Fruit fly (Drosophila melanogaster) whole organism, prepupa: ENCODE measurements around the gene CG15330.

Experiments used
- Blimp-1 ChIP-seq: fragments of 200-800 bp; sonication (Bioruptor generic); optimal IDR thresholded peaks from 3 replicates; lab custom pipeline; 2017; ENCODE audit warnings: missing biosample characterization, missing genetic modification characterization, mild to moderate bottlenecking, moderate library complexity, missing genetic modification reagents
- CG10631 ChIP-seq: fragments of 200-800 bp; sonication (Bioruptor generic); optimal IDR thresholded peaks from 2 replicates; lab custom pipeline; 2016; ENCODE audit warnings: missing biosample characterization, missing genetic modification characterization
- CG10669 ChIP-seq: fragments of 200-800 bp; sonication (Bioruptor generic); optimal IDR thresholded peaks from 3 replicates; lab custom pipeline; 2018; ENCODE audit warnings: missing biosample characterization, mild to moderate bottlenecking, missing genetic modification characterization, moderate library complexity
- CG11762 ChIP-seq: fragments of 200-800 bp; sonication (Bioruptor generic); optimal IDR thresholded peaks from 3 replicates; lab custom pipeline; 2016; ENCODE audit warnings: missing biosample characterization, missing genetic modification characterization; ENCODE audit not compliant: insufficient read depth
- CG15336 ChIP-seq: fragments of 200-800 bp; sonication (Bioruptor generic); IDR thresholded peaks from 2 replicates; pipeline ENCODE4 v1.3.6; 2022; ENCODE audit warnings: missing biosample characterization, missing genetic modification characterization
- CG16779 ChIP-seq: fragments of 200-800 bp; sonication (Bioruptor generic); optimal IDR thresholded peaks from 3 replicates; lab custom pipeline; 2017; ENCODE audit warnings: missing biosample characterization, mild to moderate bottlenecking, missing genetic modification characterization
- CG3032 ChIP-seq: fragments of 200-800 bp; optimal IDR thresholded peaks from 2 replicates; lab custom pipeline; 2019; ENCODE audit warnings: missing biosample characterization, mild to moderate bottlenecking, missing genetic modification characterization, moderate library complexity
- CG31627 ChIP-seq: fragments of 200-800 bp; sonication (Bioruptor generic); optimal IDR thresholded peaks from 3 replicates; lab custom pipeline; 2016; ENCODE audit warnings: missing biosample characterization, missing genetic modification characterization
- CG32006 ChIP-seq: fragments of 200-800 bp; sonication (Bioruptor generic); optimal IDR thresholded peaks from 3 replicates; lab custom pipeline; 2017; ENCODE audit warnings: missing biosample characterization, mild to moderate bottlenecking, missing genetic modification characterization
- CG34406 ChIP-seq: fragments of 200-800 bp; sonication (Bioruptor generic); optimal IDR thresholded peaks from 3 replicates; lab custom pipeline; 2016; ENCODE audit warnings: missing biosample characterization, missing genetic modification characterization
- CG3919 ChIP-seq: fragments of 200-800 bp; sonication (Bioruptor generic); optimal IDR thresholded peaks from 3 replicates; lab custom pipeline; 2016; ENCODE audit warnings: missing biosample characterization, missing genetic modification characterization
- CG4318 ChIP-seq: fragments of 200-800 bp; sonication (Bioruptor generic); optimal IDR thresholded peaks from 3 replicates; lab custom pipeline; 2017; ENCODE audit warnings: missing biosample characterization, mild to moderate bottlenecking, missing genetic modification characterization
- CG6163 ChIP-seq: fragments of 200-800 bp; sonication (Bioruptor generic); IDR thresholded peaks from 3 replicates; pipeline ENCODE4 v1.3.6; 2022; ENCODE audit warnings: missing biosample characterization, missing genetic modification characterization
- CG6792 ChIP-seq: fragments of 200-800 bp; sonication (Bioruptor generic); optimal IDR thresholded peaks from 3 replicates; lab custom pipeline; 2016; ENCODE audit warnings: missing biosample characterization, missing genetic modification characterization
- CG6808 ChIP-seq: fragments of 200-800 bp; sonication (Bioruptor generic); optimal IDR thresholded peaks from 3 replicates; lab custom pipeline; 2017; ENCODE audit warnings: missing biosample characterization, missing genetic modification characterization, mild to moderate bottlenecking, moderate library complexity, missing genetic modification reagents
- CG6854 ChIP-seq: fragments of 200-800 bp; sonication (Bioruptor generic); optimal IDR thresholded peaks from 2 replicates; lab custom pipeline; 2017; ENCODE audit warnings: missing biosample characterization, mild to moderate bottlenecking, missing genetic modification characterization
- CG7368 ChIP-seq: fragments of 200-800 bp; sonication (Bioruptor generic); optimal IDR thresholded peaks from 3 replicates; lab custom pipeline; 2016; ENCODE audit warnings: missing biosample characterization, missing genetic modification characterization
- CG8119 ChIP-seq: fragments of 200-800 bp; sonication (Bioruptor generic); IDR thresholded peaks from 3 replicates; pipeline ENCODE4 v1.3.6; 2022; ENCODE audit warnings: missing biosample characterization, missing genetic modification characterization
- CG8632 ChIP-seq: fragments of 200-800 bp; sonication (Bioruptor generic); optimal IDR thresholded peaks from 3 replicates; lab custom pipeline; 2016; ENCODE audit warnings: missing biosample characterization, missing genetic modification characterization
- CG9139 ChIP-seq: fragments of 200-800 bp; sonication (Bioruptor generic); optimal IDR thresholded peaks from 3 replicates; lab custom pipeline; 2017; ENCODE audit warnings: missing biosample characterization, mild to moderate bottlenecking, missing genetic modification characterization
- Eip75B ChIP-seq: fragments of 200-800 bp; sonication (Bioruptor generic); optimal IDR thresholded peaks from 3 replicates; lab custom pipeline; 2016; ENCODE audit warnings: missing biosample characterization, missing genetic modification characterization
- Eip78C ChIP-seq: fragments of 200-800 bp; sonication (Bioruptor generic); peaks from one replicate; lab custom pipeline; 2016; ENCODE audit warnings: missing biosample characterization, missing genetic modification characterization
- Eip93F ChIP-seq: fragments of 200-800 bp; sonication (Bioruptor generic); optimal IDR thresholded peaks from 2 replicates; lab custom pipeline; 2016; ENCODE audit warnings: missing biosample characterization, mild to moderate bottlenecking, missing genetic modification characterization
- Ets96B ChIP-seq: fragments of 200-800 bp; optimal IDR thresholded peaks from 2 replicates; lab custom pipeline; 2019; ENCODE audit warnings: missing biosample characterization, mild to moderate bottlenecking, missing genetic modification characterization, moderate library complexity
- Gug ChIP-seq: fragments of 200-800 bp; sonication (Bioruptor generic); IDR thresholded peaks from 2 replicates; pipeline ENCODE4 v1.3.6; 2022; ENCODE audit warnings: missing biosample characterization, missing genetic modification characterization
- Hr38 ChIP-seq: sonication (Bioruptor generic); optimal IDR thresholded peaks from 2 replicates; lab custom pipeline; 2016; ENCODE audit warnings: missing biosample characterization, missing genetic modification characterization
- Hr39 ChIP-seq: fragments of 200-800 bp; sonication (Bioruptor generic); optimal IDR thresholded peaks from 2 replicates; lab custom pipeline; 2016; ENCODE audit warnings: missing biosample characterization, missing genetic modification characterization
- Hr4 ChIP-seq: fragments of 200-800 bp; sonication (Bioruptor generic); optimal IDR thresholded peaks from 3 replicates; lab custom pipeline; 2016; ENCODE audit warnings: missing biosample characterization, missing genetic modification characterization
- Met ChIP-seq: fragments of 200-800 bp; sonication (Bioruptor generic); optimal IDR thresholded peaks from 3 replicates; lab custom pipeline; 2016; ENCODE audit warnings: missing biosample characterization, missing genetic modification characterization
- OdsH ChIP-seq: fragments of 200-800 bp; sonication (Bioruptor generic); optimal IDR thresholded peaks from 3 replicates; lab custom pipeline; 2016; ENCODE audit warnings: missing biosample characterization, missing genetic modification characterization
- Smox ChIP-seq: fragments of 200-800 bp; sonication (Bioruptor generic); optimal IDR thresholded peaks from 3 replicates; lab custom pipeline; 2016; ENCODE audit warnings: missing biosample characterization, missing genetic modification characterization
- Sox14 ChIP-seq: fragments of 200-800 bp; sonication (Bioruptor generic); optimal IDR thresholded peaks from 3 replicates; lab custom pipeline; 2016; ENCODE audit warnings: missing biosample characterization, missing genetic modification characterization
- achi ChIP-seq: fragments of 200-800 bp; sonication (Bioruptor generic); optimal IDR thresholded peaks from 3 replicates; lab custom pipeline; 2016; ENCODE audit warnings: missing biosample characterization, missing genetic modification characterization
- acj6 ChIP-seq: fragments of 200-800 bp; sonication (Bioruptor generic); optimal IDR thresholded peaks from 3 replicates; lab custom pipeline; 2016; ENCODE audit warnings: missing biosample characterization, missing genetic modification characterization
- cyc ChIP-seq: fragments of 200-800 bp; sonication (Bioruptor generic); optimal IDR thresholded peaks from 3 replicates; lab custom pipeline; 2016; ENCODE audit warnings: missing biosample characterization, missing genetic modification characterization
- dac ChIP-seq: fragments of 200-800 bp; sonication (Bioruptor generic); optimal IDR thresholded peaks from 2 replicates; lab custom pipeline; 2017; ENCODE audit warnings: missing biosample characterization, mild to moderate bottlenecking, missing genetic modification characterization
- eg ChIP-seq: fragments of 200-800 bp; sonication (Bioruptor generic); IDR thresholded peaks from 3 replicates; pipeline ENCODE4 v1.3.6; 2022; ENCODE audit warnings: missing biosample characterization, missing genetic modification characterization
- esn ChIP-seq: fragments of 200-800 bp; sonication (Bioruptor generic); optimal IDR thresholded peaks from 2 replicates; lab custom pipeline; 2016; ENCODE audit warnings: missing biosample characterization, mild to moderate bottlenecking, missing genetic modification characterization, moderate library complexity
- fd85E ChIP-seq: fragments of 200-800 bp; sonication (Bioruptor generic); optimal IDR thresholded peaks from 3 replicates; lab custom pipeline; 2016; ENCODE audit warnings: missing biosample characterization, missing genetic modification characterization
- fkh ChIP-seq: fragments of 200-800 bp; sonication (Bioruptor generic); optimal IDR thresholded peaks from 3 replicates; lab custom pipeline; 2017; ENCODE audit warnings: missing biosample characterization, mild to moderate bottlenecking, missing genetic modification characterization, moderate library complexity
- lz ChIP-seq: fragments of 200-800 bp; sonication (Bioruptor generic); optimal IDR thresholded peaks from 3 replicates; lab custom pipeline; 2016; ENCODE audit warnings: missing biosample characterization, missing genetic modification characterization
- net ChIP-seq: fragments of 200-800 bp; sonication (Bioruptor generic); optimal IDR thresholded peaks from 3 replicates; lab custom pipeline; 2016; ENCODE audit warnings: missing biosample characterization, missing genetic modification characterization
- salr ChIP-seq, 2 experiments: fragments of 200-800 bp; sonication (Bioruptor generic); optimal IDR thresholded peaks; 3 replicates each; lab custom pipeline; 2016 to 2018; ENCODE audit warnings: missing biosample characterization in 2 of 2, missing genetic modification characterization in 2 of 2, mild to moderate bottlenecking in 1 of 2
- spab ChIP-seq: fragments of 200-800 bp; sonication (Bioruptor generic); optimal IDR thresholded peaks from 2 replicates; lab custom pipeline; 2017; ENCODE audit warnings: missing biosample characterization, mild to moderate bottlenecking, missing genetic modification characterization, missing genetic modification reagents
- ss ChIP-seq, 2 experiments: fragments of 200-800 bp; sonication (Bioruptor generic); optimal IDR thresholded peaks; 2 replicates in 1 of 2; 3 replicates in 1 of 2; lab custom pipeline; 2017 to 2018; ENCODE audit warnings: mild to moderate bottlenecking in 2 of 2, missing biosample characterization in 2 of 2, missing genetic modification characterization in 2 of 2, moderate library complexity in 1 of 2
- topi ChIP-seq: fragments of 200-800 bp; sonication (Bioruptor generic); optimal IDR thresholded peaks from 3 replicates; lab custom pipeline; 2016; ENCODE audit warnings: missing biosample characterization, missing genetic modification characterization

Gene CG15330

dm6 chrX:7973325-7973954 is 17.6 kb downstream of the CG15330 start (continued):
- TF ChIP-seq ss (GFP tag; optimal IDR thresholded peaks at IDR 0.05; lab: Kevin White, UChicago) (peak; percentile 74 to 79), lz (GFP tag; lab: Kevin White, UChicago) (no peak), CG6163 (GFP tag; lab: Robert Waterston, UW) (peak; percentile 60; the same call in 1 of the 3 replicates), CG3032 (no peak), Eip75B (GFP tag; lab: Kevin White, UChicago) (no peak), fkh (no peak), CG34406 (GFP tag; lab: Kevin White, UChicago) (no peak), CG11762 (no peak), Hr4 (no peak), Eip93F (GFP tag; lab: Kevin White, UChicago) (no peak), topi (GFP tag; lab: Kevin White, UChicago) (no peak), CG6854 (GFP tag; lab: Kevin White, UChicago) (no peak)
- TF ChIP-seq, all 60 proteins: peak for 13

- no peak for TF ChIP-seq fkh
- no peak for TF ChIP-seq CG11762
- TF ChIP-seq net (GFP tag; lab: Kevin White, UChicago): peak; percentile 21
- TF ChIP-seq CG34406 (GFP tag; lab: Kevin White, UChicago): peak; percentile 41
- TF ChIP-seq Gug (GFP tag; lab: Robert Waterston, UW): no peak
- peak; percentile 87 for TF ChIP-seq Eip78C (GFP tag; lab: Kevin White, UChicago)
- no peak for TF ChIP-seq CG7368
- peak; percentile 61 for TF ChIP-seq Hr4
- peak; percentile 51 for TF ChIP-seq esn
- TF ChIP-seq spab (GFP tag; lab: Kevin White, UChicago): no peak
- peak; percentile 33 for TF ChIP-seq CG10631 (GFP tag; lab: Kevin White, UChicago)
- peak; percentile 31 for TF ChIP-seq Sox14 (GFP tag; lab: Kevin White, UChicago)
- peak; percentile 7 for TF ChIP-seq Ets96B
- peak; percentile 31 for TF ChIP-seq Smox (GFP tag; lab: Kevin White, UChicago)
- peak; percentile 42 for TF ChIP-seq CG3919
- no peak for TF ChIP-seq Hr38
- no peak for TF ChIP-seq fd85E
- TF ChIP-seq CG10669 (GFP tag; lab: Kevin White, UChicago): peak; percentile 17
- TF ChIP-seq cyc (GFP tag; lab: Kevin White, UChicago): peak; percentile 37
- peak; percentile 39 for TF ChIP-seq achi
- TF ChIP-seq CG32006 (GFP tag; lab: Kevin White, UChicago): peak; percentile 67
- TF ChIP-seq CG8119: peak; percentile 45; the same call in 2 of the 3 replicates
- TF ChIP-seq Met (GFP tag; lab: Kevin White, UChicago): peak; percentile 58
- peak; percentile 39 for TF ChIP-seq CG31627 (GFP tag; lab: Kevin White, UChicago)
- peak; percentile 10 for TF ChIP-seq CG4318 (GFP tag; lab: Kevin White, UChicago)
- TF ChIP-seq acj6 (GFP tag; lab: Kevin White, UChicago): peak; percentile 36
- TF ChIP-seq dac (GFP tag; lab: Kevin White, UChicago): peak; percentile 1
- TF ChIP-seq CG6792 (GFP tag; lab: Kevin White, UChicago): peak; percentile 24
- no peak for TF ChIP-seq CG6808 (GFP tag; lab: Kevin White, UChicago)
- peak; percentile 60; the same call in 2 of the 3 replicates for TF ChIP-seq eg (GFP tag; lab: Robert Waterston, UW)
- peak; percentile 61 for TF ChIP-seq topi (GFP tag; lab: Kevin White, UChicago)
- TF ChIP-seq Blimp-1: no peak
- peak; percentile 27 for TF ChIP-seq CG8632 (GFP tag; lab: Kevin White, UChicago)
- TF ChIP-seq salr (GFP tag; optimal IDR thresholded peaks at IDR 0.05; lab: Kevin White, UChicago): peak in 1 of 2 experiments; percentile 23
- no peak for TF ChIP-seq ss (GFP tag; optimal IDR thresholded peaks at IDR 0.05; lab: Kevin White, UChicago)
- no peak for TF ChIP-seq CG9139 (GFP tag; lab: Kevin White, UChicago)
- no peak for TF ChIP-seq CG16779 (tag; lab: Kevin White, UChicago)
- no peak for TF ChIP-seq CG3032
- peak; percentile 39 for TF ChIP-seq Hr39
- TF ChIP-seq OdsH (GFP tag; lab: Kevin White, UChicago): peak; percentile 44
- peak; percentile 59 for TF ChIP-seq CG15336 (GFP tag; lab: Robert Waterston, UW)
- TF ChIP-seq CG6163 (GFP tag; lab: Robert Waterston, UW): peak; percentile 60; the same call in 2 of the 3 replicates
Observed at dm6 chrX:7975516-7976257, 19.8 kb downstream of the CG15330 start.
